Fruit fly (Drosophila melanogaster): ENCODE data around the gene Psf1.

- no peak for TF ChIP-seq h (optimal IDR thresholded peaks at IDR 0.05)
- no peak for TF ChIP-seq insv (optimal IDR thresholded peaks at IDR 0.05)
Observed at dm6 chr3L:1235426-1235825, 12.1 kb downstream of the Psf1 start, which contains the start of gene galene.
